Worm (Caenorhabditis elegans): ENCODE measurements around the gene atf-2.

Gene atf-2

DNA sequence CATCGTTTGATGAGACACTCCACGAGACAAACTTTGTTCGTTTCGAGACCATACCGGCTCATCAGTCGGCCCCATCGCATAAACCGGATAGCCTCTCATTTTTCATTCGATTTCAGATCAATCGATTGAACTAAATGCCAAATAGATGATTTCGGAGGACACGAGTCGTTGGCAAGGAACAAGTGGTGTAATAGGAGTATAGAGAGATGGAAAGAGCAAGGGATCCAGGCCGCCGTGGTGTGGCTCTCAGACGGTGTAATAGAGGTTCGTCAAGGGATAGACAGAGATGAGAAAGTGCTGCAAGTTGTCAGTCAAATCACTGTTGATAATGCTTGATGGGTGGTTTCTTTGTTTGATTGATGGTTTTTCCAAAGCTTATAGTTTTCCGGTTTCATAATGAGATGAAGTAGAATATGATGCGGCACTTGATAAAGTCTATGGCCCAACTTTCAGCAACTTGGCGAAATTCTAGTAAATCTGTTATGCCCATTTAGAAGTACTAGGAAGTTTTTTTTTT lies 31.7 kb downstream of the atf-2 start, which contains the start of gene sgn-1:
Gene sgn-1 (minus strand): TSS at position 220 of the 517 bp plus-strand sequence.
- no peak for TF ChIP-seq sea-1 (GFP tag; conservative IDR thresholded peaks at IDR 0.05)

- TF ChIP-seq flt-1 (GFP tag; IDR thresholded peaks at IDR 0.05) (no peak), pes-1 (GFP tag; IDR thresholded peaks at IDR 0.05) (no peak), hnd-1 (tag; optimal IDR thresholded peaks at IDR 0.05) (no peak), aly-1 (tag; optimal IDR thresholded peaks at IDR 0.05) (no peak), B0310.2 (tag; optimal IDR thresholded peaks at IDR 0.05) (no peak), hmbx-1 (tag; optimal IDR thresholded peaks at IDR 0.05) (no peak), ets-7 (tag; optimal IDR thresholded peaks at IDR 0.05) (no peak), hmg-4 (GFP tag; optimal IDR thresholded peaks at IDR 0.05) (no peak), scrt-1 (GFP tag; IDR thresholded peaks at IDR 0.05) (no peak), tbx-11 (GFP tag; IDR thresholded peaks at IDR 0.05) (no peak)
These were observed 32.6 kb downstream of the atf-2 start for ce11 chrII:8784235-8784928.

DNA sequence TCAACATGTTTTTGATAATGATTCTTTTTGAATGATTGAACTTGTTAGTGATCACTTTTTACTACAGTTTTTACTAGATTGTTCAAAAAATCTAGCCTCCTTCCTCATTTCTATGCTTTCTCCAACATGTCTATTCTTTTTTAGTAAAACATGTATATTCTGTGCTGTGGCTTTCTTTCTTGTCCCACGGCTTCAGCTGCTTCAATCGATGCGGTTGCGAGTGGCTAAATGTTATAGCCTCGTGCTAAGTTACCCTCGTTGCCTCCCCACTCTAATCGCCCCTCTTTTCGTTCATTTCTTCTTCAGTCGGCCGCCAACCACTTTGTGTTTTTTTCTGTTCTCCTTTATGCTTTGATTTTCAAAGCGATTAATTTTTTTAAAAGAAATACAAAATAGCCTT lies 34.1 kb downstream of the atf-2 start:
- TF ChIP-seq ama-1 (optimal IDR thresholded peaks at IDR 0.05): no peak
- TF ChIP-seq aly-1 (tag; optimal IDR thresholded peaks at IDR 0.05): no peak
- TF ChIP-seq ceh-36 (tag; optimal IDR thresholded peaks at IDR 0.05): no peak
- no peak for TF ChIP-seq B0310.2 (tag; optimal IDR thresholded peaks at IDR 0.05)
- TF ChIP-seq sea-1 (GFP tag; conservative IDR thresholded peaks at IDR 0.05): no peak
- no peak for TF ChIP-seq ets-7 (tag; optimal IDR thresholded peaks at IDR 0.05)
- no peak for TF ChIP-seq F13C5.2 (tag; optimal IDR thresholded peaks at IDR 0.05)
- no peak for TF ChIP-seq scrt-1 (GFP tag; IDR thresholded peaks at IDR 0.05)
- TF ChIP-seq tbx-37 (GFP tag; conservative IDR thresholded peaks at IDR 0.05): no peak
- TF ChIP-seq flt-1 (GFP tag; IDR thresholded peaks at IDR 0.05): no peak
- TF ChIP-seq pes-1 (GFP tag; IDR thresholded peaks at IDR 0.05): no peak
- TF ChIP-seq hmbx-1 (tag; optimal IDR thresholded peaks at IDR 0.05): no peak
- no peak for TF ChIP-seq ceh-13 (GFP tag; optimal IDR thresholded peaks at IDR 0.05)
- TF ChIP-seq hnd-1 (tag; optimal IDR thresholded peaks at IDR 0.05): no peak
- TF ChIP-seq hmg-4 (GFP tag; optimal IDR thresholded peaks at IDR 0.05): no peak
- TF ChIP-seq tra-4 (tag; optimal IDR thresholded peaks at IDR 0.05): no peak

DNA sequence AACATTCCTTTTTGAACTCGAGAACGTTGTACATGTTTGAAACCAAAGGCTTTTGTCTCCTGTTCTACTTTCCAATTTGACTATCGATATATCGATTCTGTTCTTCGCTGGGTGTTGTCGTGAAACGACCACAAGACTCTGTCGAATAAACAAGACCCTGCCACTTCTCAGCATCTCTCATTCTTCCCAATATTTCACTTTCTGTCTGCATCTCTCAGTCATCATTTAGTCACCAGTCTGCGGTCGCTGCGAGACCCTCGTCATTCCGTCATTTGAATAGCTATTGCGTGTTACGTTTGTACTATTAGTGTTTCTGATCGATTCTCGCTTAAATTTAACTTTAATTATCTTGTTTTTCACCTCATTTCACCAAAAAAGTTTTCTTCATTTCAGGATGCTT lies 35.6 kb downstream of the atf-2 start:
- TF ChIP-seq F13C5.2 (tag; optimal IDR thresholded peaks at IDR 0.05): peak; percentile 58
- 0 out of 2 replicates have a peak, but pooled peaks have one; percentile 44 for TF ChIP-seq scrt-1 (GFP tag; IDR thresholded peaks at IDR 0.05)
- TF ChIP-seq sea-1 (GFP tag; conservative IDR thresholded peaks at IDR 0.05): no peak
- TF ChIP-seq tra-4 (tag; optimal IDR thresholded peaks at IDR 0.05): no peak

- TF ChIP-seq ama-1 (optimal IDR thresholded peaks at IDR 0.05): peak; percentile 19
- TF ChIP-seq sea-1 (GFP tag; conservative IDR thresholded peaks at IDR 0.05): no peak
These were observed 37.0 kb downstream of the atf-2 start for ce11 chrII:8788752-8789151.

- TF ChIP-seq tbx-37 (GFP tag; conservative IDR thresholded peaks at IDR 0.05) (no peak), aly-1 (tag; optimal IDR thresholded peaks at IDR 0.05) (peak; percentile 31), flt-1 (GFP tag; IDR thresholded peaks at IDR 0.05) (no peak), F13C5.2 (tag; optimal IDR thresholded peaks at IDR 0.05) (no peak), hmbx-1 (tag; optimal IDR thresholded peaks at IDR 0.05) (no peak), B0310.2 (tag; optimal IDR thresholded peaks at IDR 0.05) (peak; percentile 48), scrt-1 (GFP tag; IDR thresholded peaks at IDR 0.05) (no peak), hnd-1 (tag; optimal IDR thresholded peaks at IDR 0.05) (peak; percentile 19), pes-1 (GFP tag; IDR thresholded peaks at IDR 0.05) (no peak), tbx-11 (GFP tag; IDR thresholded peaks at IDR 0.05) (no peak), ets-7 (tag; optimal IDR thresholded peaks at IDR 0.05) (no peak), hmg-4 (GFP tag; optimal IDR thresholded peaks at IDR 0.05) (peak; percentile 48), ceh-36 (tag; optimal IDR thresholded peaks at IDR 0.05) (no peak), tra-4 (tag; optimal IDR thresholded peaks at IDR 0.05) (no peak), ama-1 (optimal IDR thresholded peaks at IDR 0.05) (peak; percentile 50), ceh-13 (GFP tag; optimal IDR thresholded peaks at IDR 0.05) (no peak), sea-1 (GFP tag; conservative IDR thresholded peaks at IDR 0.05) (no peak; the same call in 1 of the 2 replicates)
These were observed 38.2 kb downstream of the atf-2 start, which contains the start of gene F07H5.13 for ce11 chrII:8789828-8790558. TSS of gene F07H5.13 (plus strand) at chrII:8790557.

- TF ChIP-seq hmbx-1 (tag; optimal IDR thresholded peaks at IDR 0.05) (no peak), pes-1 (GFP tag; IDR thresholded peaks at IDR 0.05) (no peak), sea-1 (GFP tag; conservative IDR thresholded peaks at IDR 0.05) (no peak), ets-7 (tag; optimal IDR thresholded peaks at IDR 0.05) (no peak), flt-1 (GFP tag; IDR thresholded peaks at IDR 0.05) (no peak), scrt-1 (GFP tag; IDR thresholded peaks at IDR 0.05) (no peak), hnd-1 (tag; optimal IDR thresholded peaks at IDR 0.05) (no peak), aly-1 (tag; optimal IDR thresholded peaks at IDR 0.05) (no peak), B0310.2 (tag; optimal IDR thresholded peaks at IDR 0.05) (no peak), tbx-11 (GFP tag; IDR thresholded peaks at IDR 0.05) (no peak)
These were observed 40.9 kb downstream of the atf-2 start, which contains the start of gene idpa-2 for ce11 chrII:8792640-8793039. TSS of gene idpa-2 (minus strand) at chrII:8792740.

- TF ChIP-seq flt-1 (GFP tag; IDR thresholded peaks at IDR 0.05) (no peak), F13C5.2 (tag; optimal IDR thresholded peaks at IDR 0.05) (no peak), aly-1 (tag; optimal IDR thresholded peaks at IDR 0.05) (no peak), hmbx-1 (tag; optimal IDR thresholded peaks at IDR 0.05) (no peak), hmg-4 (GFP tag; optimal IDR thresholded peaks at IDR 0.05) (no peak), ceh-13 (GFP tag; optimal IDR thresholded peaks at IDR 0.05) (no peak), ets-7 (tag; optimal IDR thresholded peaks at IDR 0.05) (no peak), sea-1 (GFP tag; conservative IDR thresholded peaks at IDR 0.05) (no peak), pes-1 (GFP tag; IDR thresholded peaks at IDR 0.05) (no peak), scrt-1 (GFP tag; IDR thresholded peaks at IDR 0.05) (no peak)
These were observed 42.3 kb downstream of the atf-2 start, which contains the start of gene F07H5.7 for ce11 chrII:8794072-8794471. TSS of gene F07H5.7 (minus strand) at chrII:8794172.

Measured in whole organism, early embryonic.